Worm (Caenorhabditis elegans): Measurements from ENCODE around the gene his-60.

The his-60 gene

DNA sequence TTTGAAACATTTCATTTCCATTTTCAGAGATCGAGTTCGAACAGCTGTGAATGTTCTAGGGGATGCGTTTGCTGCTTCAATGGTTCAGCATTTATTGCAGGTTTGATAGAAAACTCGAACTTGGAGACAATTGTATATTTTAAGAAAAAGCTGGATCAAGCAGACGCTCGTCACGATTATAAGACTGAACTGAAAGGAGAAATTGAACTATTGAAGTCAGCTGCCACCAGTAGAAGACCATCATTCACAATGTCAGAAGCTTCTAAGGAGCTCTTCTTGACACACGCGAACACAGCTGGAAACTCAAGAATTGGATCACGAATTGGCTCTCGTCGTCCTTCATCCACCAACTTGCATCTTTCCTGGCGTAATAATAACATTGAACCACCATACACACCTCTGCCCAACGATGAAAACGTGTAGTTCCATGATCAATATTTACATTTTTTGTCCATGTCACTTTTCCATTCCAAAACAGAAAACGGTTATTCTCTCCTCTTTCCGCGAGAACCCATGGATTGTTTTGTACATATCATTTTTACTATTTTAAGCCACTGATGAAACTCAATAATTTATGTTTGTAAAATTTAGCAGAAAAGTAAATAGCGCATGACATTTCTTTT lies 18.2 kb upstream of the his-60 start (continued):
- TF ChIP-seq F10E7.11 (tag; optimal IDR thresholded peaks at IDR 0.05) (peak; percentile 36), ekl-4 (GFP tag; IDR thresholded peaks at IDR 0.05) (no peak; the same call in none of the 2 replicates), F23B12.7 (tag; optimal IDR thresholded peaks at IDR 0.05; ENCODE audit: insufficient read depth) (no peak), tbp1 (GFP tag; optimal IDR thresholded peaks at IDR 0.05) (peak; percentile 39), dpl-1 (GFP tag; optimal IDR thresholded peaks at IDR 0.05) (no peak), lag-1 (GFP tag; IDR thresholded peaks at IDR 0.05) (no peak), F52B5.7 (tag; optimal IDR thresholded peaks at IDR 0.05) (peak; percentile 22), F37B4.10 (GFP tag; IDR thresholded peaks at IDR 0.05) (no peak), T07F8.4 (tag; optimal IDR thresholded peaks at IDR 0.05) (no peak), unc-62 (GFP tag; optimal IDR thresholded peaks at IDR 0.05) (no peak), Y67H2A.10 (GFP tag; conservative IDR thresholded peaks at IDR 0.05) (no peak), let-607 (tag; optimal IDR thresholded peaks at IDR 0.05) (no peak), K11D2.4 (GFP tag; IDR thresholded peaks at IDR 0.05) (no peak), nhr-179 (tag; optimal IDR thresholded peaks at IDR 0.05) (no peak), lin-54 (GFP tag; optimal IDR thresholded peaks at IDR 0.05) (peak; percentile 49), ztf-6 (GFP tag; IDR thresholded peaks at IDR 0.05) (no peak), ceh-40 (GFP tag; IDR thresholded peaks at IDR 0.05) (no peak), tlf-1 (GFP tag; optimal IDR thresholded peaks at IDR 0.05) (peak; percentile 77), C17E4.6 (GFP tag; IDR thresholded peaks at IDR 0.05) (no peak), madf-6 (GFP tag; IDR thresholded peaks at IDR 0.05) (peak; percentile 48), ama-1 (optimal IDR thresholded peaks at IDR 0.05) (peak; percentile 93), ama-1 (GFP tag; optimal IDR thresholded peaks at IDR 0.05) (peak; percentile 54 to 70), let-526 (GFP tag; IDR thresholded peaks at IDR 0.05) (peak; percentile 19; the same call in 1 of the 2 replicates), sdz-38 (tag; optimal IDR thresholded peaks at IDR 0.05) (no peak), nhr-27 (tag; optimal IDR thresholded peaks at IDR 0.05) (peak; percentile 54), B0019.2 (GFP tag; conservative IDR thresholded peaks at IDR 0.05) (no peak), die-1 (tag; optimal IDR thresholded peaks at IDR 0.05) (no peak), madf-10 (tag; optimal IDR thresholded peaks at IDR 0.05) (peak; percentile 52), F33H1.4 (GFP tag; IDR thresholded peaks at IDR 0.05) (peak; percentile 20; the same call in 1 of the 2 replicates), fkh-3 (tag; optimal IDR thresholded peaks at IDR 0.05) (no peak), hlh-12 (tag; optimal IDR thresholded peaks at IDR 0.05) (no peak), gei-17 (GFP tag; optimal IDR thresholded peaks at IDR 0.05) (no peak), mcd-1 (GFP tag; IDR thresholded peaks at IDR 0.05) (no peak; the same call in none of the 2 replicates)

DNA sequence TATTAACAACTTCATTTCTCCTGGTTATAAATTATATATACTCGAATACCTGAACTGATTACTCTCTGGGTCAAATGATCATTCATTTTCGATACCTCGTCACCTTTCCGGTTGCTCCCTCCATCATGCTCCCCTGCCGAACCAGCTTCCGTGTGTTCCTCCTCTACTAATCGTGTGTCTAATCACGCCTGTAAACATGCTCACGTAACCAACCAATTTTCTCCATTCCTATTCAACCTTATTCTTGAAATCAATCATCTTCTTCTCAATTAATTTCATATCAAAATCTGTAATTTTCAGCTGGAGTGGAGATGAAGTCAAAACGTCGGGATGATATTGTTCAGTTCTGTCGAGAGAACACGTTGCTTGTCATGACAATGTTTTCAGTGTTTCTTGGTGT lies 15.5 kb upstream of the his-60 start, which contains the start of gene glt-6:
glt-6 (plus strand) TSS at position 301 of the 400 bp plus-strand sequence.
- no peak for TF ChIP-seq F22D6.2 (tag; optimal IDR thresholded peaks at IDR 0.05)
- TF ChIP-seq hsf-1 (GFP tag; IDR thresholded peaks at IDR 0.05), result no peak
- no peak for TF ChIP-seq ceh-91 (GFP tag; IDR thresholded peaks at IDR 0.05)
- TF ChIP-seq ztf-28 (GFP tag; IDR thresholded peaks at IDR 0.05), result no peak
- no peak for TF ChIP-seq hmg-20 (GFP tag; IDR thresholded peaks at IDR 0.05)
- TF ChIP-seq dox-1 (GFP tag; IDR thresholded peaks at IDR 0.05), result no peak
- no peak for TF ChIP-seq dpl-1 (GFP tag; optimal IDR thresholded peaks at IDR 0.05)
- no peak for TF ChIP-seq B0035.1 (tag; optimal IDR thresholded peaks at IDR 0.05)
- no peak for TF ChIP-seq tbx-9 (tag; optimal IDR thresholded peaks at IDR 0.05; ENCODE audit: borderline replicate concordance)
